Worm (Caenorhabditis elegans) whole organism, young adult: ENCODE measurements around the gene npr-41.

Experiments
- B0261.1 ChIP-seq: sonication (generic microtip); optimal IDR thresholded peaks from 2 replicates; lab custom pipeline; 2016; ENCODE audit warnings: mild to moderate bottlenecking, missing genetic modification characterization, moderate library complexity, missing compliant biosample characterization
- B0336.3 ChIP-seq: fragments of 200-800 bp; sonication (Bioruptor generic); IDR thresholded peaks from 2 replicates; pipeline ENCODE4 v1.3.6; 2022; ENCODE audit warnings: missing genetic modification characterization, missing compliant biosample characterization
- C06A6.2 ChIP-seq: fragments of 200-800 bp; sonication (Bioruptor generic); conservative IDR thresholded peaks from 2 replicates; pipeline ENCODE4 v1.3.6; 2022; ENCODE audit warnings: missing genetic modification characterization, missing compliant biosample characterization
- F23B12.7 ChIP-seq: sonication (generic microtip); optimal IDR thresholded peaks from 2 replicates; lab custom pipeline; 2017; ENCODE audit warnings: missing genetic modification characterization, mild to moderate bottlenecking, missing compliant biosample characterization, antibody characterized with exemption, moderate library complexity; ENCODE audit not compliant: insufficient read depth
- F33H1.4 ChIP-seq: fragments of 200-800 bp; sonication (Bioruptor generic); IDR thresholded peaks from 2 replicates; pipeline ENCODE4 v1.3.6; 2022; ENCODE audit warnings: missing genetic modification reagents, missing genetic modification characterization, missing compliant biosample characterization
- K11D2.4 ChIP-seq: fragments of 200-800 bp; sonication (Bioruptor generic); IDR thresholded peaks from 2 replicates; pipeline ENCODE4 v1.3.6; 2022; ENCODE audit warnings: missing genetic modification reagents, missing genetic modification characterization, missing compliant biosample characterization
- T07F8.4 ChIP-seq: sonication (generic microtip); optimal IDR thresholded peaks from 2 replicates; lab custom pipeline; 2016; ENCODE audit warnings: mild to moderate bottlenecking, missing genetic modification characterization, moderate library complexity, missing compliant biosample characterization
- Y53F4B.3 ChIP-seq: fragments of 200-800 bp; sonication (Bioruptor generic); IDR thresholded peaks from 2 replicates; pipeline ENCODE4 v1.3.6; 2022; ENCODE audit warnings: missing genetic modification reagents, missing genetic modification characterization, missing compliant biosample characterization
- Y56A3A.18 ChIP-seq: fragments of 200-800 bp; sonication (Bioruptor generic); IDR thresholded peaks from 2 replicates; pipeline ENCODE4 v1.3.6; 2022; ENCODE audit warnings: missing genetic modification reagents, missing genetic modification characterization, missing compliant biosample characterization
- Y79H2A.3 ChIP-seq: fragments of 200-800 bp; sonication (Bioruptor generic); conservative IDR thresholded peaks from 2 replicates; pipeline ENCODE4 v1.3.6; 2022; ENCODE audit warnings: missing genetic modification reagents, missing genetic modification characterization, missing compliant biosample characterization
- ZK185.1 ChIP-seq: sonication (generic microtip); optimal IDR thresholded peaks from 2 replicates; lab custom pipeline; 2016; ENCODE audit warnings: mild to moderate bottlenecking, missing genetic modification characterization, missing compliant biosample characterization; ENCODE audit not compliant: poor library complexity, severe bottlenecking
- aptf-2 ChIP-seq: fragments of 200-800 bp; sonication (Bioruptor generic); conservative IDR thresholded peaks from 2 replicates; pipeline ENCODE4 v1.3.6; 2022; ENCODE audit warnings: missing genetic modification reagents, missing genetic modification characterization, missing compliant biosample characterization
- athp-1 ChIP-seq: sonication (generic microtip); optimal IDR thresholded peaks from 2 replicates; lab custom pipeline; 2017; ENCODE audit warnings: mild to moderate bottlenecking, missing genetic modification characterization, missing compliant biosample characterization
- attf-3 ChIP-seq: fragments of 200-800 bp; sonication (Bioruptor generic); conservative IDR thresholded peaks from 2 replicates; pipeline ENCODE4 v1.3.6; 2022; ENCODE audit warnings: missing genetic modification reagents, missing genetic modification characterization, missing compliant biosample characterization
- attf-6 ChIP-seq: fragments of 200-800 bp; sonication (Bioruptor generic); IDR thresholded peaks from 2 replicates; pipeline ENCODE4 v1.3.6; 2022; ENCODE audit warnings: missing genetic modification reagents, missing genetic modification characterization, missing compliant biosample characterization
- bed-1 ChIP-seq: fragments of 200-800 bp; sonication (Bioruptor generic); IDR thresholded peaks from 2 replicates; pipeline ENCODE4 v1.3.6; 2022; ENCODE audit warnings: missing genetic modification reagents, missing genetic modification characterization, missing compliant biosample characterization
- cebp-1 ChIP-seq, 2 experiments: fragments of 200-800 bp in 1 of 2; sonication (Bioruptor generic) in 1 of 2; sonication (generic microtip) in 1 of 2; IDR thresholded peaks in 1 of 2; optimal IDR thresholded peaks in 1 of 2; 2 replicates each; pipeline versions ENCODE4 v1.3.6 to Lab custom; 2017 to 2022; ENCODE audit warnings: missing compliant biosample characterization in 2 of 2, missing genetic modification characterization in 2 of 2, mild to moderate bottlenecking in 1 of 2, missing genetic modification reagents in 1 of 2, moderate library complexity in 1 of 2
- cebp-2 ChIP-seq: fragments of 200-800 bp; sonication (Bioruptor generic); IDR thresholded peaks from 2 replicates; pipeline ENCODE4 v1.3.6; 2022; ENCODE audit warnings: missing genetic modification characterization, missing compliant biosample characterization
- ceh-40 ChIP-seq: fragments of 200-800 bp; sonication (Bioruptor generic); IDR thresholded peaks from 2 replicates; pipeline ENCODE4 v1.3.6; 2022; ENCODE audit warnings: missing genetic modification characterization, missing compliant biosample characterization
- ceh-79 ChIP-seq: sonication (generic microtip); optimal IDR thresholded peaks from 2 replicates; lab custom pipeline; 2017; ENCODE audit warnings: mild to moderate bottlenecking, missing genetic modification characterization, missing compliant biosample characterization
- ceh-91 ChIP-seq: fragments of 200-800 bp; sonication (Bioruptor generic); IDR thresholded peaks from 2 replicates; pipeline ENCODE4 v1.3.6; 2022; ENCODE audit warnings: missing genetic modification reagents, missing genetic modification characterization, missing compliant biosample characterization
- chd-7 ChIP-seq: sonication (generic microtip); optimal IDR thresholded peaks from 2 replicates; lab custom pipeline; 2016; ENCODE audit warnings: mild to moderate bottlenecking, missing genetic modification characterization, moderate library complexity, missing compliant biosample characterization
- die-1 ChIP-seq: sonication (generic microtip); optimal IDR thresholded peaks from 2 replicates; lab custom pipeline; 2016; ENCODE audit warnings: missing genotype, mild to moderate bottlenecking, missing genetic modification characterization, missing compliant biosample characterization
- dpff-1 ChIP-seq: sonication (generic microtip); optimal IDR thresholded peaks from 2 replicates; lab custom pipeline; 2017; ENCODE audit warnings: mild to moderate bottlenecking, missing genetic modification characterization, missing compliant biosample characterization
- egl-18 ChIP-seq: fragments of 200-800 bp; sonication (Bioruptor generic); IDR thresholded peaks from 2 replicates; pipeline ENCODE4 v1.3.6; 2022; ENCODE audit warnings: missing genetic modification reagents, missing genetic modification characterization, missing compliant biosample characterization
- ekl-4 ChIP-seq: fragments of 200-800 bp; sonication (Bioruptor generic); IDR thresholded peaks from 2 replicates; pipeline ENCODE4 v1.3.6; 2022; ENCODE audit warnings: missing genetic modification reagents, missing genetic modification characterization, missing compliant biosample characterization
- ets-4 ChIP-seq: fragments of 200-800 bp; sonication (Bioruptor generic); optimal IDR thresholded peaks from 2 replicates; lab custom pipeline; 2018; ENCODE audit warnings: mild to moderate bottlenecking, missing genetic modification characterization, missing compliant biosample characterization
- hlh-26 ChIP-seq: fragments of 200-800 bp; sonication (Bioruptor generic); conservative IDR thresholded peaks from 2 replicates; pipeline ENCODE4 v1.3.6; 2022; ENCODE audit warnings: missing genetic modification reagents, missing genetic modification characterization, missing compliant biosample characterization
- hmg-1.2 ChIP-seq: fragments of 200-800 bp; sonication (Bioruptor generic); IDR thresholded peaks from 2 replicates; pipeline ENCODE4 v1.3.6; 2022; ENCODE audit warnings: missing genetic modification reagents, missing genetic modification characterization, missing compliant biosample characterization
- hsf-1 ChIP-seq: fragments of 200-800 bp; sonication (Bioruptor generic); IDR thresholded peaks from 2 replicates; pipeline ENCODE4 v1.3.6; 2022; ENCODE audit warnings: missing genetic modification reagents, missing genetic modification characterization, missing compliant biosample characterization
- lin-26 ChIP-seq: fragments of 200-800 bp; sonication (Bioruptor generic); IDR thresholded peaks from 2 replicates; pipeline ENCODE4 v1.3.6; 2022; ENCODE audit warnings: missing genetic modification reagents, missing genetic modification characterization, missing compliant biosample characterization
- lin-40 ChIP-seq: sonication (generic microtip); optimal IDR thresholded peaks from 2 replicates; lab custom pipeline; 2016; ENCODE audit warnings: missing genetic modification characterization, mild to moderate bottlenecking, missing compliant biosample characterization, missing genotype, missing genetic modification reagents
- madf-10 ChIP-seq: sonication (generic microtip); optimal IDR thresholded peaks from 2 replicates; lab custom pipeline; 2016; ENCODE audit warnings: mild to moderate bottlenecking, missing genetic modification characterization, missing compliant biosample characterization
- madf-3 ChIP-seq: fragments of 200-800 bp; sonication (Bioruptor generic); IDR thresholded peaks from 2 replicates; pipeline ENCODE4 v1.3.6; 2022; ENCODE audit warnings: missing genetic modification reagents, missing genetic modification characterization, missing compliant biosample characterization
- madf-8 ChIP-seq: fragments of 200-800 bp; sonication (Bioruptor generic); conservative IDR thresholded peaks from 2 replicates; pipeline ENCODE4 v1.3.6; 2022; ENCODE audit warnings: missing genetic modification reagents, missing genetic modification characterization, missing compliant biosample characterization
- mcd-1 ChIP-seq: fragments of 200-800 bp; sonication (Bioruptor generic); IDR thresholded peaks from 2 replicates; pipeline ENCODE4 v1.3.6; 2022; ENCODE audit warnings: missing genetic modification reagents, missing genetic modification characterization, missing compliant biosample characterization
- mel-28 ChIP-seq: sonication (generic microtip); optimal IDR thresholded peaks from 2 replicates; lab custom pipeline; 2016; ENCODE audit warnings: borderline replicate concordance, mild to moderate bottlenecking, missing genetic modification characterization, missing compliant biosample characterization
- mes-4 ChIP-seq: sonication (generic microtip); optimal IDR thresholded peaks from 2 replicates; lab custom pipeline; 2016; ENCODE audit warnings: missing genotype, missing genetic modification characterization, missing compliant biosample characterization
- nfya-2 ChIP-seq: fragments of 200-800 bp; sonication (Bioruptor generic); IDR thresholded peaks from 2 replicates; pipeline ENCODE4 v1.3.6; 2022; ENCODE audit warnings: missing genetic modification reagents, missing genetic modification characterization, missing compliant biosample characterization
- nhr-120 ChIP-seq: fragments of 200-800 bp; sonication (Bioruptor generic); IDR thresholded peaks from 2 replicates; pipeline ENCODE4 v1.3.6; 2022; ENCODE audit warnings: missing genetic modification characterization, missing compliant biosample characterization
- nhr-90 ChIP-seq: sonication (generic microtip); optimal IDR thresholded peaks from 2 replicates; lab custom pipeline; 2016; ENCODE audit warnings: missing genotype, mild to moderate bottlenecking, missing genetic modification characterization, missing compliant biosample characterization
- pbrm-1 ChIP-seq: fragments of 200-800 bp; sonication (Bioruptor generic); IDR thresholded peaks from 2 replicates; pipeline ENCODE4 v1.3.6; 2022; ENCODE audit warnings: missing genetic modification reagents, missing genetic modification characterization, missing compliant biosample characterization
- rcor-1 ChIP-seq: fragments of 200-800 bp; sonication (Bioruptor generic); IDR thresholded peaks from 2 replicates; pipeline ENCODE4 v1.3.6; 2022; ENCODE audit warnings: missing genetic modification reagents, missing genetic modification characterization, missing compliant biosample characterization
- rec-8 ChIP-seq, 2 experiments: sonication (generic microtip); optimal IDR thresholded peaks; 2 replicates each; lab custom pipeline; 2016; ENCODE audit warnings: mild to moderate bottlenecking in 2 of 2, missing genetic modification characterization in 2 of 2, missing genetic modification reagents in 2 of 2, missing genotype in 2 of 2, missing biosample characterization in 1 of 2, missing compliant biosample characterization in 1 of 2, moderate library complexity in 1 of 2
- zim-3 ChIP-seq: sonication (generic microtip); optimal IDR thresholded peaks from 2 replicates; lab custom pipeline; 2017; ENCODE audit warnings: mild to moderate bottlenecking, missing genetic modification characterization, moderate library complexity, missing compliant biosample characterization
- ztf-3 ChIP-seq: fragments of 200-800 bp; sonication (Bioruptor generic); optimal IDR thresholded peaks from 2 replicates; lab custom pipeline; 2018; ENCODE audit warnings: mild to moderate bottlenecking, missing genetic modification characterization, missing compliant biosample characterization
- ztf-6 ChIP-seq: fragments of 200-800 bp; sonication (Bioruptor generic); IDR thresholded peaks from 2 replicates; pipeline ENCODE4 v1.3.6; 2022; ENCODE audit warnings: missing genetic modification reagents, missing genetic modification characterization, missing compliant biosample characterization

Gene npr-41

DNA sequence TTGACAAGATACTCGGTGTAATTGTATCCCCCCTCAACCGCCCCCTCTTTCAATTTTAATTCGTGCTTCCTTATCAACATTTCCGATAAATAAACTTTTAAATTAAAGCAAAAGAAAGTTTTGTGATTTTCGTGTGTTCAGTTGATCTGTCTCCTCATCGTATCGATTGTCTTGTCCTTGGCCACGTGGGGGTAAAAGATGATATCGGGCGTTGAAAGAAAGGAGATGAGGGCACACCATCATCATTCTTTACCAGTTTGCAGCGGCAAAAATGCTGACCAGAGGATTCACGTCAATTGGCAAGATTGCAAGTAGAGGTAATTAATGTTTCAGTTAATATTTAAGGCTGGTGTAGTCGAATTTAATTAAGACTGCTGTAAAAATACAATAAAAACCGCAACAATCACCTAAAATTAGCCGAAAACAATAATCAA, 36.8 kb downstream of the npr-41 start, which contains the start of gene F54D5.7 (continued):
- TF ChIP-seq pbrm-1 (peak; percentile 65; the same call in 1 of the 2 replicates), cebp-2 (GFP tag; lab: Robert Waterston, UW) (peak; percentile 85), hmg-1.2 (GFP tag; lab: Robert Waterston, UW) (peak; percentile 33; the same call in 1 of the 2 replicates), ets-4 (GFP tag; lab: Kevin White, UChicago) (peak; percentile 96), lin-40 (tag; lab: Kevin White, UChicago) (peak; percentile 21), F33H1.4 (GFP tag; lab: Robert Waterston, UW) (peak; percentile 40; the same call in 1 of the 2 replicates), T07F8.4 (tag; lab: Kevin White, UChicago) (peak; percentile 22), ZK185.1 (tag; lab: Kevin White, UChicago) (peak; percentile 44), madf-3 (GFP tag; lab: Robert Waterston, UW) (0 out of 2 replicates have a peak, but pooled peaks have one; percentile 32), attf-3 (0 out of 2 replicates have a peak, but pooled peaks have one; percentile 35), hsf-1 (GFP tag; lab: Robert Waterston, UW) (peak; percentile 74), B0336.3 (GFP tag; lab: Robert Waterston, UW) (peak; percentile 91), cebp-1 (GFP tag; IDR thresholded peaks at IDR 0.05; lab: Robert Waterston, UW) (peak; percentile 15; the same call in 1 of the 2 replicates), cebp-1 (tag; optimal IDR thresholded peaks at IDR 0.05; lab: Kevin White, UChicago) (peak; percentile 73), ztf-6 (GFP tag; lab: Robert Waterston, UW) (no peak), dpff-1 (tag; lab: Kevin White, UChicago) (peak; percentile 47), mcd-1 (GFP tag; lab: Robert Waterston, UW) (peak; percentile 75), die-1 (tag; lab: Kevin White, UChicago) (peak; percentile 50), athp-1 (tag; lab: Kevin White, UChicago) (peak; percentile 75), ztf-3 (GFP tag; lab: Kevin White, UChicago) (peak; percentile 2), chd-7 (tag; lab: Kevin White, UChicago) (peak; percentile 74), nfya-2 (GFP tag; lab: Robert Waterston, UW) (no peak), attf-6 (GFP tag; lab: Robert Waterston, UW) (peak; percentile 43; the same call in 1 of the 2 replicates), zim-3 (tag; lab: Kevin White, UChicago) (peak; percentile 34), madf-10 (tag; lab: Kevin White, UChicago) (peak; percentile 74), F23B12.7 (tag; lab: Kevin White, UChicago) (peak; percentile 35), ceh-40 (0 out of 2 replicates have a peak, but pooled peaks have one; percentile 21), hlh-26 (GFP tag; lab: Robert Waterston, UW) (no peak), rec-8 (tag; optimal IDR thresholded peaks at IDR 0.05; lab: Kevin White, UChicago) (no peak), Y56A3A.18 (peak; percentile 77; the same call in 1 of the 2 replicates), egl-18 (GFP tag; lab: Robert Waterston, UW) (no peak), mel-28 (peak; percentile 26), lin-26 (GFP tag; lab: Robert Waterston, UW) (no peak), K11D2.4 (peak; percentile 60; the same call in 1 of the 2 replicates), rcor-1 (GFP tag; lab: Robert Waterston, UW) (peak; percentile 74), ceh-79 (tag; lab: Kevin White, UChicago) (no peak), mes-4 (tag; lab: Kevin White, UChicago) (no peak), bed-1 (GFP tag; lab: Robert Waterston, UW) (0 out of 2 replicates have a peak, but pooled peaks have one; percentile 39), madf-8 (no peak), C06A6.2 (GFP tag; lab: Robert Waterston, UW) (0 out of 2 replicates have a peak, but pooled peaks have one; percentile 51), Y79H2A.3 (GFP tag; lab: Robert Waterston, UW) (no peak), B0261.1 (peak; percentile 11), aptf-2 (0 out of 2 replicates have a peak, but pooled peaks have one; percentile 29), nhr-90 (tag; lab: Kevin White, UChicago) (peak; percentile 34), ekl-4 (GFP tag; lab: Robert Waterston, UW) (peak; percentile 39; the same call in 1 of the 2 replicates), nhr-120 (GFP tag; lab: Robert Waterston, UW) (no peak), Y53F4B.3 (GFP tag; lab: Robert Waterston, UW) (no peak), ceh-91 (no peak)
